Worm (Caenorhabditis elegans): ENCODE measurements around the gene nspb-4.

DNA sequence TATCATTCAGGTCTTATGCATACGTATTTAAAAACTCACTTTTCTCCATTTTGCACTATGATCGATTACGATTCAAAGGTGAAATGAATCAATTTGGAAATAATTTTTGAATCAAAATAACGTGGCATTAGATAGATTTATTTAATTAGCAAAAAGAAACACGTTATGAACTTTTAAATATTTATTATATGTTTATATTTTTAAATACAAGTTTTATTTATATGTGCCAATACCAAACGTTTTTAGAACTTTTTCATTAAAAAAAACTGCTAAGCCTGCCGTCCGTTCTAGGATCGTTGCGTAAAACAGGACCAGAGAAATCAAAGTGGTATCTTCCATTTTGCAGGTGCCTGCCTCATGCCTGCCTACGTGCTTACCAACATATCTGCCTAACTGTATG, 720 bp upstream of the nspb-4 start, which contains the start of gene F38A5.6:
- TF ChIP-seq flt-1 (GFP tag; IDR thresholded peaks at IDR 0.05) (no peak), F13C5.2 (tag; optimal IDR thresholded peaks at IDR 0.05) (no peak), ama-1 (optimal IDR thresholded peaks at IDR 0.05) (no peak), ets-7 (tag; optimal IDR thresholded peaks at IDR 0.05) (no peak), ceh-13 (GFP tag; optimal IDR thresholded peaks at IDR 0.05) (no peak)
